Worm (Caenorhabditis elegans) whole organism, L2 larva: ENCODE results near the gene C37E2.2.
A peak's percentile ranks its signal among the peaks of the same experiment; 100 is the strongest.

ENCODE experiments used
- C34F6.9 ChIP-seq: fragments of 150-350 bp; optimal IDR thresholded peaks from 2 replicates; lab custom pipeline; 2014; ENCODE audit warnings: missing biosample characterization, missing genetic modification characterization
- F13H6.1 ChIP-seq: sonication (generic microtip); optimal IDR thresholded peaks from 2 replicates; lab custom pipeline; 2016; ENCODE audit warnings: missing genetic modification characterization, missing compliant biosample characterization
- R02D3.7 ChIP-seq: fragments of 150-350 bp; optimal IDR thresholded peaks from 2 replicates; lab custom pipeline; 2014; ENCODE audit warnings: missing biosample characterization, missing genetic modification characterization
- alr-1 ChIP-seq: fragments of 150-350 bp; optimal IDR thresholded peaks from 2 replicates; lab custom pipeline; 2014; ENCODE audit warnings: missing biosample characterization, missing genetic modification characterization
- blmp-1 ChIP-seq: sonication (generic microtip); optimal IDR thresholded peaks from 2 replicates; lab custom pipeline; 2017; ENCODE audit warnings: missing genetic modification characterization, mild to moderate bottlenecking, missing compliant biosample characterization, antibody characterized with exemption, moderate library complexity; ENCODE audit not compliant: insufficient read depth
- crh-2 ChIP-seq: sonication (generic microtip); optimal IDR thresholded peaks from 2 replicates; lab custom pipeline; 2017; ENCODE audit warnings: missing biosample characterization, missing genetic modification characterization
- dmd-4 ChIP-seq: sonication (generic microtip); optimal IDR thresholded peaks from 2 replicates; lab custom pipeline; 2017; ENCODE audit warnings: missing biosample characterization, missing genetic modification characterization
- elt-3 ChIP-seq: sonication (generic microtip); optimal IDR thresholded peaks from 2 replicates; lab custom pipeline; 2017; ENCODE audit warnings: missing biosample characterization, missing genetic modification characterization
- fos-1 ChIP-seq: fragments of 150-350 bp; optimal IDR thresholded peaks from 2 replicates; lab custom pipeline; 2014; ENCODE audit warnings: missing biosample characterization, missing genetic modification characterization
- gmeb-1 ChIP-seq: fragments of 150-350 bp; optimal IDR thresholded peaks from 2 replicates; lab custom pipeline; 2014; ENCODE audit warnings: missing biosample characterization, missing genetic modification characterization
- lin-11 ChIP-seq: fragments of 150-350 bp; sonication (generic microtip); optimal IDR thresholded peaks from 2 replicates; lab custom pipeline; 2014; ENCODE audit warnings: missing biosample characterization, missing genetic modification characterization, inconsistent platforms, mixed read lengths
- lin-39 ChIP-seq: fragments of 150-350 bp; optimal IDR thresholded peaks from 2 replicates; lab custom pipeline; 2014; ENCODE audit warnings: missing biosample characterization, missing genetic modification reagents, missing genetic modification characterization
- lsy-2 ChIP-seq, 2 experiments: fragments of 150-350 bp in 1 of 2; sonication (generic microtip) in 1 of 2; optimal IDR thresholded peaks; 2 replicates each; lab custom pipeline; 2014 to 2017; ENCODE audit warnings: missing biosample characterization in 2 of 2, missing genetic modification characterization in 2 of 2
- mab-5 ChIP-seq: fragments of 150-350 bp; optimal IDR thresholded peaks from 2 replicates; lab custom pipeline; 2014; ENCODE audit warnings: missing biosample characterization, missing genetic modification characterization
- mdl-1 ChIP-seq, 2 experiments: fragments of 150-350 bp in 1 of 2; sonication (generic microtip) in 1 of 2; optimal IDR thresholded peaks; 2 replicates each; lab custom pipeline; 2017; ENCODE audit warnings: missing biosample characterization in 2 of 2, missing genetic modification characterization in 2 of 2
- nhr-10 ChIP-seq: sonication (generic microtip); optimal IDR thresholded peaks from 2 replicates; lab custom pipeline; 2017; ENCODE audit warnings: missing biosample characterization, missing genetic modification characterization
- nhr-11 ChIP-seq: fragments of 150-350 bp; optimal IDR thresholded peaks from 2 replicates; lab custom pipeline; 2014; ENCODE audit warnings: missing biosample characterization, missing genetic modification characterization
- nhr-12 ChIP-seq: fragments of 150-350 bp; optimal IDR thresholded peaks from 2 replicates; lab custom pipeline; 2014; ENCODE audit warnings: missing biosample characterization, missing genetic modification characterization
- nhr-129 ChIP-seq: fragments of 150-350 bp; optimal IDR thresholded peaks from 2 replicates; lab custom pipeline; 2014; ENCODE audit warnings: missing biosample characterization, missing genetic modification characterization
- nhr-23 ChIP-seq: fragments of 150-350 bp; optimal IDR thresholded peaks from 2 replicates; lab custom pipeline; 2014; ENCODE audit warnings: missing biosample characterization, missing genetic modification reagents, missing genetic modification characterization
- nhr-237 ChIP-seq: fragments of 150-350 bp; optimal IDR thresholded peaks from 2 replicates; lab custom pipeline; 2014; ENCODE audit warnings: missing biosample characterization, missing genetic modification characterization
- nhr-25 ChIP-seq: fragments of 150-350 bp; sonication (generic microtip); optimal IDR thresholded peaks from 3 replicates; lab custom pipeline; 2014; ENCODE audit warnings: missing biosample characterization, missing genetic modification characterization
- nhr-77 ChIP-seq: fragments of 150-350 bp; optimal IDR thresholded peaks from 2 replicates; lab custom pipeline; 2014; ENCODE audit warnings: missing biosample characterization, missing genetic modification characterization
- peb-1 ChIP-seq: fragments of 150-350 bp; optimal IDR thresholded peaks from 2 replicates; lab custom pipeline; 2014; ENCODE audit warnings: missing biosample characterization, missing genetic modification characterization
- sem-4 ChIP-seq: fragments of 150-350 bp; optimal IDR thresholded peaks from 2 replicates; lab custom pipeline; 2014; ENCODE audit warnings: missing biosample characterization, missing genetic modification reagents, missing genetic modification characterization
- skn-1 ChIP-seq: sonication (generic microtip); optimal IDR thresholded peaks from 2 replicates; lab custom pipeline; 2017; ENCODE audit warnings: missing biosample characterization, missing genetic modification characterization
- sma-9 ChIP-seq, 2 experiments: fragments of 150-350 bp in 1 of 2; sonication (generic microtip) in 1 of 2; optimal IDR thresholded peaks; 2 replicates each; lab custom pipeline; 2014 to 2016; ENCODE audit warnings: missing genetic modification characterization in 2 of 2, mild to moderate bottlenecking in 1 of 2, missing biosample characterization in 1 of 2, missing compliant biosample characterization in 1 of 2, missing genetic modification reagents in 1 of 2, moderate library complexity in 1 of 2
- unc-39 ChIP-seq: fragments of 150-350 bp; optimal IDR thresholded peaks from 2 replicates; lab custom pipeline; 2014; ENCODE audit warnings: missing biosample characterization, missing genetic modification characterization
- unc-55 ChIP-seq: fragments of 150-350 bp; sonication (generic microtip); optimal IDR thresholded peaks from 3 replicates; lab custom pipeline; 2014; ENCODE audit warnings: missing biosample characterization, missing genetic modification reagents, missing genetic modification characterization
- unc-62 ChIP-seq: fragments of 150-350 bp; optimal IDR thresholded peaks from 2 replicates; lab custom pipeline; 2014; ENCODE audit warnings: missing biosample characterization, missing genetic modification reagents, missing genetic modification characterization
- zag-1 ChIP-seq: fragments of 150-350 bp; optimal IDR thresholded peaks from 2 replicates; lab custom pipeline; 2014; ENCODE audit warnings: missing biosample characterization, missing genetic modification characterization
- ztf-1 ChIP-seq: fragments of 200-800 bp; sonication (Bioruptor generic); conservative IDR thresholded peaks from 2 replicates; pipeline ENCODE4 v1.3.6; 2022; ENCODE audit warnings: missing genetic modification characterization, missing compliant biosample characterization
- ztf-11 ChIP-seq: sonication (generic microtip); optimal IDR thresholded peaks from 2 replicates; lab custom pipeline; 2017; ENCODE audit warnings: missing biosample characterization, missing genetic modification characterization
- ztf-4 ChIP-seq: fragments of 150-350 bp; optimal IDR thresholded peaks from 2 replicates; lab custom pipeline; 2014; ENCODE audit warnings: missing biosample characterization, missing genetic modification characterization

C37E2.2 gene

DNA sequence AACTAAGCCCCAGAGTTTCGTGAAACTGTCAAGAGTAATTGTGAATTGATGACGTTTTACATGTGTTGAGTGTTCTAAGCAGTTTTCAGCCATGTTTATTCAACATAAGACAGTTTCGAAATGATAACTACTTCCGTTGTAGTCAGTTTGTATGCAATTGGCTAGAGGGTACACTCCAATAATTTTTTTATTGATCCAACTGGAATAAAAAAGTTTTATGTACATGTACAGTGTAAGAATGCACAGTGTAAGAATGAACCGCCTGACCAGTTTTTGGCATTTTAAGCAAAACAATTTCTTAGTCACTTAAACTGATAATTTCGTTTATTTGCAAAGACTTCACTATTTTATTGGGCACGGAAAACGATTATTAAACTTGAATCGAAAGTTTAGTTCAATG, 37.5 kb downstream of the C37E2.2 start:
- TF ChIP-seq lsy-2 (tag; optimal IDR thresholded peaks at IDR 0.05; lab: Kevin White, UChicago), result no peak
- TF ChIP-seq fos-1, result peak; percentile 17
- TF ChIP-seq, all 48 proteins: peak for 1

DNA sequence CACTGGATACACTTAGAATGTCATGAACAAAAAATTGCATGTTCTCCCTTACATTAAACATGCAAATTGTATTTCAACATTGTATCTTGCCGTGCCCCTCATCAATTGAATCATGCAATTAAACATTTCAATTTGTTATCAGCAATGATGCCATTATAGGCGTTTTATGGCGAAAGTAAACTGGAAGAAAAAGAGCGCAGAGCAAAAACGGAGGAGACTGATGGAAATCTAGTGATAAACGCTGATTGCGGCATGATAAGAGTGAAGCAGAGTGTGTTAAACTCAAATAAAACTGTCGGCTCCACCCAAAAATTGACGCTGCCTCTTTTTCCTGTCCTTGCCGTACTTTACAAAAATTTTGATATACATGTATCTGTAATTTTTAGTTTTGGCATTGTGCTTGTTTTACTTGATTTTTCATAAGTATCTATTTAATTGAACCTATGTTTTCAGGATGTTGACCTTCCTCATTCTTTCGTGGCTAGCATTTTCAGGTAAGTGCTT, 38.7 kb downstream of the C37E2.2 start, which contains the start of gene K06G5.1:
TSS of gene K06G5.1 (plus strand) at position 454 of the 504 bp plus-strand sequence.
- TF ChIP-seq blmp-1 (tag; lab: Kevin White, UChicago) (no peak), nhr-12 (tag; lab: Kevin White, UChicago) (no peak), ztf-11 (tag; lab: Kevin White, UChicago) (no peak), crh-2 (peak; percentile 71), nhr-10 (tag; lab: Kevin White, UChicago) (no peak), unc-55 (GFP tag; lab: Kevin White, UChicago) (no peak), alr-1 (tag; lab: Kevin White, UChicago) (no peak), ztf-1 (GFP tag; lab: Robert Waterston, UW) (no peak), sma-9 (GFP tag; optimal IDR thresholded peaks at IDR 0.05; lab: Kevin White, UChicago) (peak; percentile 60), sma-9 (tag; optimal IDR thresholded peaks at IDR 0.05; lab: Kevin White, UChicago) (no peak), gmeb-1 (tag; lab: Kevin White, UChicago) (peak; percentile 35), skn-1 (tag; lab: Kevin White, UChicago) (peak; percentile 25), nhr-23 (tag; lab: Kevin White, UChicago) (no peak), elt-3 (no peak), lin-39 (tag; lab: Kevin White, UChicago) (no peak), F13H6.1 (tag; lab: Kevin White, UChicago) (peak; percentile 21), sem-4 (tag; lab: Kevin White, UChicago) (no peak), fos-1 (peak; percentile 99)

DNA sequence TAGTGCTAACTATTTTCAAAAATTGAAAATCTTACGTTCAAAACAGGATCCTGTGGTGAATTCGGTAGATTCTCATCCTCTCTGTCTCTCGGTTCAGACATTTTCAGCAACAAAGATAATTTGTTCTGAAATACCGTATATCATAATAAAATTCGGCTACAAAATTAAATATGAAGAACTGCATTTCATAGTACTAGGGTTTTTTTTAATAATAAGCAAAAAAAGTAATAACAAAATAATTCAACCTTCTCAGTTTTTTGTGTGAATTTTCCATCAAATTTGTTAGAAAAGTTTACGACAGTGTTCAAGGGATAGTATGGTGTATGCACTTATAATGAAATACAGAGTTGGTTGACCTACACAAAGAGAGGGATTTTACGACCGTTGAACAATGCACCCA, 47.3 kb downstream of the C37E2.2 start, which contains the start of gene K06G5.3:
TSS of gene K06G5.3 (minus strand) at position 101 of the 400 bp plus-strand sequence.
- no peak for TF ChIP-seq lin-11 (tag; lab: Kevin White, UChicago)
- no peak for TF ChIP-seq ztf-4 (tag; lab: Kevin White, UChicago)
- TF ChIP-seq gmeb-1 (tag; lab: Kevin White, UChicago), result no peak
- no peak for TF ChIP-seq nhr-237 (tag; lab: Kevin White, UChicago)
- TF ChIP-seq unc-39 (tag; lab: Kevin White, UChicago), result no peak
- TF ChIP-seq nhr-25, result no peak
- TF ChIP-seq nhr-11 (tag; lab: Kevin White, UChicago), result no peak
- TF ChIP-seq dmd-4 (tag; lab: Kevin White, UChicago), result no peak
- no peak for TF ChIP-seq lin-39 (tag; lab: Kevin White, UChicago)
- TF ChIP-seq mdl-1 (tag; optimal IDR thresholded peaks at IDR 0.05; lab: Kevin White, UChicago), result no peak

DNA sequence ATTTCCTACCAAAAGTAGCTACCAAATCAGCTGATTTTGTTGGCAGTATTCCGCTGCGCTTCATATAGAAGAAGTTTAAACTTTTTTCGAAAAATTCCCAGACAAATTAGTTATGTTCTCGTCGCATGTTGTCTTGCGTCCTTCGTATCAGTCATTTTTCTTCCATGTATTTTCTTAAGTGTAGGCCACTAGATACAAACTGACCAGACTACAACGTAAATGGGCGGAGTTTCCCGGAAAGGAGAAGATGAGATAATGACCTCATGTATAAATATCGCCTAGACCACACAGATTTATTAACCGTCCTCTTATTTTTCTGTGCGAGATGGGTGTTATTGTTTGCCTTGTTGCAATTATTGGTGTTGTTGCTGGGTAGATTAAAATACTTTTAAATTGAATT, 49.4 kb downstream of the C37E2.2 start, which contains the start of gene cyp-13B2:
TSS of gene cyp-13B2 (plus strand) at position 301 of the 400 bp plus-strand sequence.
- TF ChIP-seq sem-4 (tag; lab: Kevin White, UChicago) (no peak), blmp-1 (tag; lab: Kevin White, UChicago) (no peak), nhr-12 (tag; lab: Kevin White, UChicago) (no peak), ztf-11 (tag; lab: Kevin White, UChicago) (no peak), nhr-77 (no peak), zag-1 (tag; lab: Kevin White, UChicago) (no peak), unc-39 (tag; lab: Kevin White, UChicago) (no peak), lin-11 (tag; lab: Kevin White, UChicago) (no peak), nhr-11 (tag; lab: Kevin White, UChicago) (no peak), nhr-25 (no peak), nhr-129 (tag; lab: Kevin White, UChicago) (no peak), R02D3.7 (no peak), lsy-2 (tag; optimal IDR thresholded peaks at IDR 0.05; lab: Kevin White, UChicago) (no peak), crh-2 (no peak), nhr-23 (tag; lab: Kevin White, UChicago) (no peak), C34F6.9 (tag; lab: Kevin White, UChicago) (no peak), peb-1 (tag; lab: Kevin White, UChicago) (no peak), unc-62 (GFP tag; lab: Kevin White, UChicago) (no peak), mab-5 (no peak)
